Worm (Caenorhabditis elegans): ENCODE data around the gene B0554.4.

B0554.4 gene

ce11 chrV:428844-429243 is at the start of gene B0554.4:
B0554.4 (plus strand) TSS chrV:429144.
- TF ChIP-seq sptf-1 (tag; optimal IDR thresholded peaks at IDR 0.05) (no peak), sem-2 (GFP tag; optimal IDR thresholded peaks at IDR 0.05) (no peak)

- TF ChIP-seq unc-39 (tag; optimal IDR thresholded peaks at IDR 0.05): no peak
- TF ChIP-seq ceh-83 (GFP tag; optimal IDR thresholded peaks at IDR 0.05): no peak
- TF ChIP-seq drap-1 (GFP tag; optimal IDR thresholded peaks at IDR 0.05): no peak
- TF ChIP-seq elt-1 (tag; optimal IDR thresholded peaks at IDR 0.05; ENCODE audit: borderline replicate concordance, insufficient read depth): no peak
- TF ChIP-seq zip-8 (tag; optimal IDR thresholded peaks at IDR 0.05): no peak
- no peak for TF ChIP-seq mls-2 (tag; optimal IDR thresholded peaks at IDR 0.05)
- no peak for TF ChIP-seq nhr-12 (tag; optimal IDR thresholded peaks at IDR 0.05)
- TF ChIP-seq lin-32 (GFP tag; optimal IDR thresholded peaks at IDR 0.05): no peak
These were observed 48.8 kb upstream of the B0554.4 start, which contains the start of gene mltn-8 for ce11 chrV:380186-380585. mltn-8 (minus strand) TSS chrV:380286.

- TF ChIP-seq tbx-8 (GFP tag; optimal IDR thresholded peaks at IDR 0.05): no peak
- no peak for TF ChIP-seq unc-62 (GFP tag; optimal IDR thresholded peaks at IDR 0.05)
- no peak for TF ChIP-seq lin-13 (tag; optimal IDR thresholded peaks at IDR 0.05)
- no peak for TF ChIP-seq mab-5 (tag; optimal IDR thresholded peaks at IDR 0.05)
- no peak for TF ChIP-seq ceh-83 (GFP tag; optimal IDR thresholded peaks at IDR 0.05)
- no peak for TF ChIP-seq bed-3 (GFP tag; optimal IDR thresholded peaks at IDR 0.05)
- TF ChIP-seq zip-8 (tag; optimal IDR thresholded peaks at IDR 0.05): no peak
- no peak for TF ChIP-seq elt-1 (tag; optimal IDR thresholded peaks at IDR 0.05; ENCODE audit: borderline replicate concordance, insufficient read depth)
- no peak for TF ChIP-seq sptf-1 (tag; optimal IDR thresholded peaks at IDR 0.05)
- TF ChIP-seq hlh-1 (tag; optimal IDR thresholded peaks at IDR 0.05): no peak
- TF ChIP-seq lin-32 (GFP tag; optimal IDR thresholded peaks at IDR 0.05): no peak
- no peak for TF ChIP-seq ham-2 (GFP tag; optimal IDR thresholded peaks at IDR 0.05)
- no peak for TF ChIP-seq mep-1 (tag; optimal IDR thresholded peaks at IDR 0.05)
- TF ChIP-seq sem-2 (GFP tag; optimal IDR thresholded peaks at IDR 0.05): no peak
- TF ChIP-seq snpc-4 (tag; optimal IDR thresholded peaks at IDR 0.05): no peak
- no peak for TF ChIP-seq nhr-76 (tag; optimal IDR thresholded peaks at IDR 0.05)
- no peak for TF ChIP-seq nhr-12 (tag; optimal IDR thresholded peaks at IDR 0.05)
- no peak for TF ChIP-seq lsy-2 (tag; optimal IDR thresholded peaks at IDR 0.05)
- no peak for TF ChIP-seq ceh-39 (tag; optimal IDR thresholded peaks at IDR 0.05)
These were observed 47.6 kb upstream of the B0554.4 start, which contains the start of gene ZK6.8 for ce11 chrV:381227-381950. ZK6.8 (plus strand) TSS chrV:381908.

- no peak for TF ChIP-seq unc-120 (tag; optimal IDR thresholded peaks at IDR 0.05; ENCODE audit: poor library complexity, severe bottlenecking)
- no peak for TF ChIP-seq nhr-237 (tag; optimal IDR thresholded peaks at IDR 0.05)
- no peak for TF ChIP-seq mab-5 (tag; optimal IDR thresholded peaks at IDR 0.05)
These were observed 44.4 kb upstream of the B0554.4 start for ce11 chrV:384511-384910.

- TF ChIP-seq ztf-11 (tag; optimal IDR thresholded peaks at IDR 0.05) (no peak), nhr-237 (tag; optimal IDR thresholded peaks at IDR 0.05) (no peak), mep-1 (tag; optimal IDR thresholded peaks at IDR 0.05) (no peak), mab-5 (tag; optimal IDR thresholded peaks at IDR 0.05) (no peak), ham-2 (GFP tag; optimal IDR thresholded peaks at IDR 0.05) (no peak), lsy-2 (tag; optimal IDR thresholded peaks at IDR 0.05) (no peak), nhr-2 (tag; optimal IDR thresholded peaks at IDR 0.05) (no peak), sptf-1 (tag; optimal IDR thresholded peaks at IDR 0.05) (no peak), blmp-1 (tag; optimal IDR thresholded peaks at IDR 0.05) (no peak), pha-4 (tag; optimal IDR thresholded peaks at IDR 0.05) (no peak), ces-1 (GFP tag; optimal IDR thresholded peaks at IDR 0.05) (no peak)
These were observed 43.5 kb upstream of the B0554.4 start, which contains the start of gene lipl-5 for ce11 chrV:385488-385887. lipl-5 (plus strand) TSS chrV:385746.

- TF ChIP-seq elt-3 (tag; optimal IDR thresholded peaks at IDR 0.05) (no peak), snpc-4 (tag; optimal IDR thresholded peaks at IDR 0.05) (no peak), nhr-12 (tag; optimal IDR thresholded peaks at IDR 0.05) (no peak), ceh-83 (GFP tag; optimal IDR thresholded peaks at IDR 0.05) (no peak)
These were observed 40.5 kb upstream of the B0554.4 start, which contains the start of gene ZK6.6 for ce11 chrV:388397-388796. ZK6.6 (plus strand) TSS chrV:388697.

All from whole organism, mixed stage, embryonic.